Fruit fly (Drosophila melanogaster): Measurements from ENCODE around the gene Antp.

DNA sequence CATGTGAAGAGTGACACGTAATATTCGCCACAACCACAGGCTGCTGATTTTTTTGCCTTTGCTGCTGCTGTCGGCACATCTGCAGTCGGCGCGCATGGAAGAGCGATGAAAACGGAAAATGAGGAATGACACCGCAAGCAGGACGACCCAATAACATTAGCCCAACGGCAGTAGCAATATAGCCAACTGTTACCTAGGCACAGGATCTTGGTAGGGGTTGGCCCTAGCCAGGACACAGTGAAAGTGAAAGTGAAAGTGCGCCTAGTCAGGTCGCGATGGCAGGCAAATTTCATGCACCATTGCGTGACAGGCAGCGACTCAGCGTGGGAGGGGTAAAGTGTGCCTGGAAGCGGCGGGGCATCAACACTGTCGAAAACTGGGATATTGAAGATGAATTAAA, 110.2 kb downstream of the Antp start:
- TF ChIP-seq Myc (optimal IDR thresholded peaks at IDR 0.05) (no peak), ttk (optimal IDR thresholded peaks at IDR 0.05) (no peak), psq (optimal IDR thresholded peaks at IDR 0.05) (no peak)

Measured in Kc167 (cell line).